Worm (Caenorhabditis elegans) whole organism, midembryonic: ENCODE results near the gene ldh-1.

Source experiments
- T22C8.4 ChIP-seq: fragments of 200-800 bp; sonication (Bioruptor generic); IDR thresholded peaks from 2 replicates; pipeline ENCODE4 v1.3.6; 2022; ENCODE audit warnings: missing genetic modification characterization, missing compliant biosample characterization
- cog-1 ChIP-seq: sonication (generic microtip); optimal IDR thresholded peaks from 2 replicates; lab custom pipeline; 2016; ENCODE audit warnings: missing genetic modification characterization, missing compliant biosample characterization
- flt-1 ChIP-seq: fragments of 200-800 bp; sonication (Bioruptor generic); IDR thresholded peaks from 2 replicates; pipeline ENCODE4 v1.3.6; 2022; ENCODE audit warnings: missing genetic modification characterization, missing compliant biosample characterization
- klf-2 ChIP-seq: fragments of 200-800 bp; sonication (Bioruptor generic); conservative IDR thresholded peaks from 2 replicates; pipeline ENCODE4 v1.3.6; 2022; ENCODE audit warnings: missing genetic modification reagents, missing genetic modification characterization, missing compliant biosample characterization
- med-1 ChIP-seq: sonication (generic microtip); optimal IDR thresholded peaks from 2 replicates; lab custom pipeline; 2017; ENCODE audit warnings: missing genetic modification characterization, mild to moderate bottlenecking, missing compliant biosample characterization, antibody characterized with exemption, missing genetic modification reagents; ENCODE audit not compliant: insufficient read depth
- ref-1 ChIP-seq: fragments of 200-800 bp; sonication (Bioruptor generic); conservative IDR thresholded peaks from 2 replicates; pipeline ENCODE4 v1.3.6; 2022; ENCODE audit warnings: missing genetic modification reagents, missing genetic modification characterization, missing compliant biosample characterization
- tab-1 ChIP-seq: fragments of 200-800 bp; sonication (Bioruptor generic); IDR thresholded peaks from 2 replicates; pipeline ENCODE4 v1.3.6; 2022; ENCODE audit warnings: missing genetic modification characterization, missing compliant biosample characterization
- ztf-23 ChIP-seq: fragments of 200-800 bp; sonication (Bioruptor generic); IDR thresholded peaks from 2 replicates; pipeline ENCODE4 v1.3.6; 2022; ENCODE audit warnings: missing genetic modification reagents, missing genetic modification characterization, missing compliant biosample characterization
- ztf-29 ChIP-seq: fragments of 200-800 bp; sonication (Bioruptor generic); IDR thresholded peaks from 2 replicates; pipeline ENCODE4 v1.3.6; 2022; ENCODE audit warnings: missing genetic modification reagents, missing genetic modification characterization, missing compliant biosample characterization

- TF ChIP-seq flt-1 (GFP tag; lab: Robert Waterston, UW) (no peak), ztf-29 (GFP tag; lab: Robert Waterston, UW) (no peak), T22C8.4 (GFP tag; lab: Robert Waterston, UW) (no peak), ref-1 (GFP tag; lab: Robert Waterston, UW) (no peak), klf-2 (GFP tag; lab: Robert Waterston, UW) (no peak), tab-1 (no peak), med-1 (GFP tag; lab: Kevin White, UChicago) (no peak), cog-1 (tag; lab: Kevin White, UChicago) (no peak), ztf-23 (GFP tag; lab: Robert Waterston, UW) (no peak)
These were observed 8.5 kb downstream of the ldh-1 start, which contains the start of gene F13D12.8 for ce11 chrII:11732513-11732912.
